Fruit fly (Drosophila melanogaster) whole organism, embryonic: ENCODE measurements around the gene CG13365.
A peak's percentile ranks its signal among the peaks of the same experiment; 100 is the strongest.

ENCODE experiments used
- CG10565 ChIP-seq: fragments of 200-800 bp; sonication (Bioruptor generic); optimal IDR thresholded peaks from 3 replicates; lab custom pipeline; 2016; ENCODE audit warnings: missing biosample characterization, mild to moderate bottlenecking, missing genetic modification characterization
- CG12219 ChIP-seq: fragments of 200-800 bp; sonication (Bioruptor generic); optimal IDR thresholded peaks from 3 replicates; lab custom pipeline; 2018; ENCODE audit warnings: missing biosample characterization, mild to moderate bottlenecking, missing genetic modification characterization
- CG12659 ChIP-seq: fragments of 200-800 bp; sonication (Bioruptor generic); optimal IDR thresholded peaks from 3 replicates; lab custom pipeline; 2017; ENCODE audit warnings: mild to moderate bottlenecking, missing biosample characterization, missing genetic modification reagents, missing genetic modification characterization
- CG13287 ChIP-seq: fragments of 200-800 bp; sonication (Bioruptor generic); IDR thresholded peaks from 2 replicates; pipeline ENCODE4 v1.3.6; 2022; ENCODE audit warnings: missing biosample characterization, missing genetic modification characterization; ENCODE audit not compliant: partially characterized antibody
- CG15514 ChIP-seq: fragments of 200-800 bp; sonication (Bioruptor generic); optimal IDR thresholded peaks from 3 replicates; lab custom pipeline; 2017; ENCODE audit warnings: missing biosample characterization, missing genetic modification characterization, mild to moderate bottlenecking, moderate library complexity, missing genetic modification reagents
- CG18262 ChIP-seq: fragments of 200-800 bp; optimal IDR thresholded peaks from 3 replicates; lab custom pipeline; 2019; ENCODE audit warnings: missing biosample characterization, mild to moderate bottlenecking, missing genetic modification characterization, moderate library complexity
- CG2116 ChIP-seq: fragments of 200-800 bp; sonication (Bioruptor generic); optimal IDR thresholded peaks from 3 replicates; lab custom pipeline; 2018; ENCODE audit warnings: missing biosample characterization, mild to moderate bottlenecking, missing genetic modification characterization
- CG32772 ChIP-seq: fragments of 200-800 bp; sonication (Bioruptor generic); IDR thresholded peaks from 2 replicates; pipeline ENCODE4 v1.3.6; 2022; ENCODE audit warnings: missing biosample characterization, missing genetic modification characterization
- CG4854 ChIP-seq: fragments of 200-800 bp; sonication (Bioruptor generic); optimal IDR thresholded peaks from 2 replicates; lab custom pipeline; 2016; ENCODE audit warnings: missing biosample characterization, missing genetic modification characterization, inconsistent platforms
- CG6175 ChIP-seq: fragments of 200-800 bp; sonication (Bioruptor generic); IDR thresholded peaks from 3 replicates; pipeline ENCODE4 v1.3.6; 2022; ENCODE audit warnings: missing biosample characterization, missing genetic modification characterization
- CG7928 ChIP-seq: fragments of 200-800 bp; sonication (Bioruptor generic); optimal IDR thresholded peaks from 2 replicates; lab custom pipeline; 2017; ENCODE audit warnings: missing biosample characterization, mild to moderate bottlenecking, missing genetic modification characterization
- CG8944 ChIP-seq: fragments of 200-800 bp; sonication (Bioruptor generic); optimal IDR thresholded peaks from 3 replicates; lab custom pipeline; 2016; ENCODE audit warnings: missing biosample characterization, missing genetic modification characterization
- CoRest ChIP-seq: fragments of 200-800 bp; sonication (Bioruptor generic); optimal IDR thresholded peaks from 3 replicates; lab custom pipeline; 2018; ENCODE audit warnings: missing biosample characterization, mild to moderate bottlenecking, missing genetic modification characterization, moderate library complexity
- Dll ChIP-seq: fragments of 200-800 bp; sonication (Bioruptor generic); IDR thresholded peaks from 4 replicates; pipeline ENCODE4 v1.3.6; 2022; ENCODE audit warnings: missing biosample characterization, missing genetic modification characterization; ENCODE audit not compliant: partially characterized antibody
- Dp ChIP-seq: fragments of 200-800 bp; sonication (Bioruptor generic); optimal IDR thresholded peaks from 2 replicates; lab custom pipeline; 2018; ENCODE audit warnings: missing biosample characterization, mild to moderate bottlenecking, missing genetic modification characterization, moderate library complexity
- E2f1 ChIP-seq: fragments of 200-800 bp; sonication (Bioruptor generic); IDR thresholded peaks from 2 replicates; pipeline ENCODE4 v1.3.6; 2022; ENCODE audit warnings: missing biosample characterization, missing genetic modification characterization
- E2f2 ChIP-seq: fragments of 200-800 bp; sonication (Bioruptor generic); IDR thresholded peaks from 2 replicates; pipeline ENCODE4 v1.3.6; 2022; ENCODE audit warnings: missing biosample characterization, missing genetic modification characterization
- Fer3 ChIP-seq: fragments of 200-800 bp; sonication (Bioruptor generic); optimal IDR thresholded peaks from 2 replicates; lab custom pipeline; 2018; ENCODE audit warnings: missing biosample characterization, mild to moderate bottlenecking, missing genetic modification characterization, moderate library complexity
- GATAe ChIP-seq: fragments of 200-800 bp; sonication (Bioruptor generic); conservative IDR thresholded peaks from 2 replicates; pipeline ENCODE4 v1.3.6; 2022; ENCODE audit warnings: missing biosample characterization, missing genetic modification characterization
- Gsc ChIP-seq: fragments of 200-800 bp; sonication (Bioruptor generic); IDR thresholded peaks from 2 replicates; pipeline ENCODE4 v1.3.6; 2022; ENCODE audit warnings: missing biosample characterization, missing genetic modification characterization
- Gug ChIP-seq: fragments of 200-800 bp; sonication (Bioruptor generic); IDR thresholded peaks from 4 replicates; pipeline ENCODE4 v1.3.6; 2022; ENCODE audit warnings: missing biosample characterization, missing genetic modification characterization
- MBD-R2 ChIP-seq: fragments of 200-800 bp; sonication (Bioruptor generic); IDR thresholded peaks from 2 replicates; pipeline ENCODE4 v1.3.6; 2022; ENCODE audit warnings: missing biosample characterization, missing genetic modification characterization
- Myb ChIP-seq: fragments of 200-800 bp; sonication (Bioruptor generic); optimal IDR thresholded peaks from 2 replicates; lab custom pipeline; 2016; ENCODE audit warnings: missing biosample characterization, missing genetic modification characterization
- Oaz ChIP-seq: fragments of 200-800 bp; sonication (Bioruptor generic); IDR thresholded peaks from 2 replicates; pipeline ENCODE4 v1.3.6; 2022; ENCODE audit warnings: missing biosample characterization, missing genetic modification characterization
- Opbp ChIP-seq: fragments of 200-800 bp; sonication (Bioruptor generic); IDR thresholded peaks from 3 replicates; pipeline ENCODE4 v1.3.6; 2022; ENCODE audit warnings: missing biosample characterization, missing genetic modification characterization; ENCODE audit not compliant: partially characterized antibody
- Taf1 ChIP-seq: fragments of 200-800 bp; sonication (Bioruptor generic); IDR thresholded peaks from 2 replicates; pipeline ENCODE4 v1.3.6; 2022; ENCODE audit warnings: missing biosample characterization, missing genetic modification characterization
- Xrp1 ChIP-seq: fragments of 200-800 bp; sonication (Bioruptor generic); IDR thresholded peaks from 2 replicates; pipeline ENCODE4 v1.3.6; 2022; ENCODE audit warnings: missing biosample characterization, missing genetic modification characterization
- amos ChIP-seq: fragments of 200-800 bp; sonication (Bioruptor generic); IDR thresholded peaks from 2 replicates; pipeline ENCODE4 v1.3.6; 2022; ENCODE audit warnings: missing biosample characterization, missing genetic modification characterization; ENCODE audit not compliant: partially characterized antibody
- ap ChIP-seq: fragments of 200-800 bp; sonication (Bioruptor generic); IDR thresholded peaks from 2 replicates; pipeline ENCODE4 v1.3.6; 2022; ENCODE audit warnings: missing biosample characterization, missing genetic modification characterization
- bbx ChIP-seq: fragments of 200-800 bp; sonication (Bioruptor generic); IDR thresholded peaks from 2 replicates; pipeline ENCODE4 v1.3.6; 2022; ENCODE audit warnings: missing biosample characterization, missing genetic modification characterization; ENCODE audit not compliant: partially characterized antibody
- gcm2 ChIP-seq: fragments of 200-800 bp; sonication (Bioruptor generic); optimal IDR thresholded peaks from 2 replicates; lab custom pipeline; 2016; ENCODE audit warnings: missing biosample characterization, missing genetic modification characterization
- ken ChIP-seq: fragments of 200-800 bp; sonication (Bioruptor generic); IDR thresholded peaks from 3 replicates; pipeline ENCODE4 v1.3.6; 2022; ENCODE audit warnings: missing biosample characterization, missing genetic modification characterization
- salm ChIP-seq: fragments of 200-800 bp; sonication (Bioruptor generic); optimal IDR thresholded peaks from 2 replicates; lab custom pipeline; 2018; ENCODE audit warnings: missing biosample characterization, mild to moderate bottlenecking, missing genetic modification characterization

The CG13365 gene

dm6 chrX:646395-647009, 25.5 kb upstream of the CG13365 start (continued):
- no peak for TF ChIP-seq CG32772 (GFP tag; lab: Robert Waterston, UW)
- TF ChIP-seq CG4854 (GFP tag; lab: Kevin White, UChicago), result no peak
- TF ChIP-seq CG18262 (tag; lab: Kevin White, UChicago), result peak; percentile 19
- no peak for TF ChIP-seq Taf1 (GFP tag; lab: Robert Waterston, UW)
- no peak for TF ChIP-seq Gug (GFP tag; lab: Robert Waterston, UW)
- no peak for TF ChIP-seq CG15514
- no peak for TF ChIP-seq GATAe (GFP tag; lab: Robert Waterston, UW)
- TF ChIP-seq CG8944, result no peak
- TF ChIP-seq ken (GFP tag; lab: Robert Waterston, UW), result no peak
- peak; percentile 37 for TF ChIP-seq CG2116 (GFP tag; lab: Kevin White, UChicago)
- TF ChIP-seq E2f1, result no peak
- TF ChIP-seq Dp (GFP tag; lab: Kevin White, UChicago), result peak; percentile 69
- no peak for TF ChIP-seq Fer3 (tag; lab: Kevin White, UChicago)
- no peak for TF ChIP-seq ap (GFP tag; lab: Robert Waterston, UW)
- no peak for TF ChIP-seq Gsc (GFP tag; lab: Robert Waterston, UW)
- TF ChIP-seq CG10565 (GFP tag; lab: Kevin White, UChicago), result no peak
- no peak for TF ChIP-seq Oaz (GFP tag; lab: Robert Waterston, UW)
- TF ChIP-seq CG6175 (GFP tag; lab: Robert Waterston, UW), result no peak
- TF ChIP-seq Xrp1 (GFP tag; lab: Robert Waterston, UW), result no peak
- TF ChIP-seq gcm2 (GFP tag; lab: Kevin White, UChicago), result no peak
- TF ChIP-seq CG12659 (GFP tag; lab: Kevin White, UChicago), result peak; percentile 46
- TF ChIP-seq CG12219 (GFP tag; lab: Kevin White, UChicago), result no peak
- TF ChIP-seq CoRest (tag; lab: Kevin White, UChicago), result no peak
- TF ChIP-seq Dll (GFP tag; lab: Robert Waterston, UW), result peak; percentile 51; the same call in 1 of the 4 replicates
- no peak for TF ChIP-seq salm
- TF ChIP-seq bbx (GFP tag; lab: Robert Waterston, UW), result peak; percentile 17; the same call in 1 of the 2 replicates

dm6 chrX:644461-644860, 23.4 kb upstream of the CG13365 start, which contains the start of gene CG13367:
Gene CG13367 (plus strand): TSS chrX:644761.
- TF ChIP-seq CG7928 (peak; percentile 49), MBD-R2 (0 out of 2 replicates have a peak, but pooled peaks have one; percentile 10)

- peak; percentile 82 for TF ChIP-seq Myb (GFP tag; lab: Kevin White, UChicago)
- peak; percentile 41 for TF ChIP-seq CG7928
- peak; percentile 37; the same call in 1 of the 2 replicates for TF ChIP-seq amos (GFP tag; lab: Robert Waterston, UW)
- peak; percentile 28; the same call in 1 of the 3 replicates for TF ChIP-seq Opbp (GFP tag; lab: Robert Waterston, UW)
- peak; percentile 10; the same call in 1 of the 2 replicates for TF ChIP-seq MBD-R2
- TF ChIP-seq E2f2 (GFP tag; lab: Robert Waterston, UW), result peak; percentile 62
- peak; percentile 48; the same call in 1 of the 2 replicates for TF ChIP-seq CG13287 (GFP tag; lab: Robert Waterston, UW)
These were observed 22.9 kb upstream of the CG13365 start for dm6 chrX:643963-644362.
